Fruit fly (Drosophila melanogaster): ENCODE measurements around the gene Dpck.

Gene Dpck

DNA sequence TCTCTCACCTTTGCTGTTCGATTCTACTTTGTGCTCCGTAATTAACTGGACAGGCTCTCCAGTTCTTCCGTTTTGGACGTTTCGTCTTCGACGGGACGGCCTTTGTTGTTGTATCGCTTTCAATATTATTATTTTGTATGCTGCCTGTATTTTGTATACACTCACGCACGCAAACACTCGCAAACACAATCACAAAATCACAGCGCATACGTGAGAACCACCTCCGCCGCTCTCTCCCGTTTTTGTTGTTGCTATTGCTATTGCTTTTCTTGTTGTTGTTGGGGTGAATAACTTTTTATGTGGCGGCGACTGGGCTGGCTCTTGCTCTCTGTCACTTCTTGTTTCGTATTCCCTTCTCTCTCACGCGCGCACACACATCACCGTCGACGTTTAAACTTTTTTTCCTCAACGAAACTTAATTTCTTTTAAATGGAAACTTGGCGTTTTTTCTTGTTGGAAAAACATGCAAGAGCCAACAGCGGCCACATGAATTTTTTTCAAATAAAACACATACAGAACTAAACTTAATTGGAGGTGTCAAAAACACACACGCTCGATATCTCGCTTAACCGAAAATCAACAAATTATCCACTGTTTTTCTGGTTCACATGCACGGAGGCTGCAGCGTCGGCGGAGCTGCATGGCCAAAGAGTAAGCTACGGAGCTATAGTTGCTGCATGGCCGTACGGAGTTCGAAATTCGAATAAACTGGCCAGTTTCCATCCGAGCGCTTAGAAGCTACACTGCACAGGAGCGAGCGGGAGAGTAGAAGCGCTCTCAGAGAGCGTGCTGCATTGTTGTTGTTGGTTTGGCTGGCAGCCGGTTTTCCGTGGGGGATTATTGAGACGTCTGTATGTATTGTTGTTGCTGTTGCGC lies 26.0 kb downstream of the Dpck start (continued):
- TF ChIP-seq nom (GFP tag; optimal IDR thresholded peaks at IDR 0.05) = no peak
- peak; percentile 12 for TF ChIP-seq mam (GFP tag; optimal IDR thresholded peaks at IDR 0.05)
- peak; percentile 49 for TF ChIP-seq CG12299 (tag; optimal IDR thresholded peaks at IDR 0.05)
- peak; percentile 19 for TF ChIP-seq CG1647 (GFP tag; optimal IDR thresholded peaks at IDR 0.05)
- TF ChIP-seq zfh1 (GFP tag; IDR thresholded peaks at IDR 0.05) = no peak
- TF ChIP-seq CG6254 (GFP tag; optimal IDR thresholded peaks at IDR 0.05) = peak; percentile 43
- peak; percentile 80 for TF ChIP-seq sens (GFP tag)
- peak; percentile 17 for TF ChIP-seq CG2120 (GFP tag; optimal IDR thresholded peaks at IDR 0.05)
- no peak for TF ChIP-seq CG31388 (GFP tag; optimal IDR thresholded peaks at IDR 0.05)
- TF ChIP-seq insv (GFP tag; optimal IDR thresholded peaks at IDR 0.05) = peak in 1 of 2 experiments; percentile 48
- peak; percentile 26 for TF ChIP-seq CG1832 (GFP tag; optimal IDR thresholded peaks at IDR 0.05)
- TF ChIP-seq CG1792 (GFP tag; optimal IDR thresholded peaks at IDR 0.05) = no peak
- no peak for TF ChIP-seq Eip74EF (GFP tag; optimal IDR thresholded peaks at IDR 0.05)
- TF ChIP-seq Atf6 (GFP tag; IDR thresholded peaks at IDR 0.05) = no peak
- TF ChIP-seq sd (tag; optimal IDR thresholded peaks at IDR 0.05) = peak; percentile 45
- peak; percentile 12 for TF ChIP-seq vfl (GFP tag; optimal IDR thresholded peaks at IDR 0.05)
- no peak for TF ChIP-seq Optix (GFP tag; IDR thresholded peaks at IDR 0.05)
- TF ChIP-seq Med (GFP tag) = peak; percentile 74
- TF ChIP-seq CG18599 (GFP tag; optimal IDR thresholded peaks at IDR 0.05) = peak; percentile 15
- no peak for TF ChIP-seq CG2889 (GFP tag; IDR thresholded peaks at IDR 0.05)
- TF ChIP-seq Hand (GFP tag; optimal IDR thresholded peaks at IDR 0.05) = no peak
- TF ChIP-seq CG10274 (GFP tag; optimal IDR thresholded peaks at IDR 0.05) = peak; percentile 88
- TF ChIP-seq nmo (GFP tag; optimal IDR thresholded peaks at IDR 0.05) = peak; percentile 26
- peak in 1 of 2 experiments; percentile 14 for TF ChIP-seq Hr78 (GFP tag; optimal IDR thresholded peaks at IDR 0.05)
- TF ChIP-seq cg (GFP tag; optimal IDR thresholded peaks at IDR 0.05) = peak; percentile 78
- peak; percentile 2 for TF ChIP-seq CG3281 (GFP tag; optimal IDR thresholded peaks at IDR 0.05)
- TF ChIP-seq kay (GFP tag; optimal IDR thresholded peaks at IDR 0.05) = peak; percentile 22
- peak; percentile 52 for TF ChIP-seq Jarid2 (GFP tag; optimal IDR thresholded peaks at IDR 0.05)
- TF ChIP-seq gro (GFP tag; optimal IDR thresholded peaks at IDR 0.05) = peak; percentile 36
- peak; percentile 3 for TF ChIP-seq grau (tag; optimal IDR thresholded peaks at IDR 0.05)
- TF ChIP-seq CG11723 (GFP tag; optimal IDR thresholded peaks at IDR 0.05) = peak; percentile 3
- TF ChIP-seq CG8281 (tag; optimal IDR thresholded peaks at IDR 0.05) = no peak
- no peak for TF ChIP-seq CG11696 (GFP tag; IDR thresholded peaks at IDR 0.05)
- TF ChIP-seq CG2678 (tag; optimal IDR thresholded peaks at IDR 0.05) = peak; percentile 27
- peak; percentile 32 for TF ChIP-seq gem (tag; optimal IDR thresholded peaks at IDR 0.05)
- peak; percentile 96 for TF ChIP-seq yki (optimal IDR thresholded peaks at IDR 0.05)
- TF ChIP-seq CG7839 (tag; optimal IDR thresholded peaks at IDR 0.05) = peak; percentile 26
- peak in 1 of 2 experiments; percentile 14 for TF ChIP-seq Hr51 (GFP tag; optimal IDR thresholded peaks at IDR 0.05)
- peak; percentile 67 for TF ChIP-seq CG8924 (tag; optimal IDR thresholded peaks at IDR 0.05)
- TF ChIP-seq D19A (tag; optimal IDR thresholded peaks at IDR 0.05) = peak; percentile 51
- no peak for TF ChIP-seq CG4854 (GFP tag; optimal IDR thresholded peaks at IDR 0.05)
- peak; percentile 33 for TF ChIP-seq CG11398 (GFP tag; optimal IDR thresholded peaks at IDR 0.05)
- no peak for TF ChIP-seq CG17359 (tag; optimal IDR thresholded peaks at IDR 0.05)

All from whole organism, embryonic.